Worm (Caenorhabditis elegans): ENCODE data around the gene F29C4.4.
A peak's percentile ranks its signal among the peaks of the same experiment; 100 is the strongest.

F29C4.4 gene

DNA sequence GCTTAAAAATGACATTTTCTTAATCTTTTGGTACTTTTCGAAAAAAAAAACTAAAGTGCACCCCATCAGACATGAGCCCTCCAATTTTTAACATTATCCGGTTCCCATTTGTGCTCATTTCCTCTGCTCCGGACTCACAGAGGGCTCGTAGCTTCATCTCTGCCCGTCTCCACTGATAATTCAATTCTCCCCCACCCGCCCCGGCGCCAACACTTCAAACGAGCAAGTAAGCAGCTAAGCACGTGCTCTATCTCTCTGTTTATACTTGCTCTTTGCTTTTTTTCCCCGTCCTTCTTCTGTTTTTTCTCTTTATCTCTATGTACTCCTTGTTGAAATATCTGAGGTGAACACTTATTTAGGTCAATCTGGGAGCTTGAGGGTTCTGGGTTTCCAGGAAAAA, 32.3 kb upstream of the F29C4.4 start, which contains the start of gene T05C7.9:
T05C7.9 (plus strand) TSS at position 72 of the 400 bp plus-strand sequence.
- TF ChIP-seq ces-1 (GFP tag; optimal IDR thresholded peaks at IDR 0.05) (peak; percentile 58), unc-120 (tag; optimal IDR thresholded peaks at IDR 0.05; ENCODE audit: poor library complexity, severe bottlenecking) (peak; percentile 19), sem-2 (GFP tag; optimal IDR thresholded peaks at IDR 0.05) (no peak), zip-8 (tag; optimal IDR thresholded peaks at IDR 0.05) (no peak), unc-62 (GFP tag; optimal IDR thresholded peaks at IDR 0.05) (no peak), cnd-1 (tag; optimal IDR thresholded peaks at IDR 0.05) (no peak), lsy-2 (tag; optimal IDR thresholded peaks at IDR 0.05) (no peak)

DNA sequence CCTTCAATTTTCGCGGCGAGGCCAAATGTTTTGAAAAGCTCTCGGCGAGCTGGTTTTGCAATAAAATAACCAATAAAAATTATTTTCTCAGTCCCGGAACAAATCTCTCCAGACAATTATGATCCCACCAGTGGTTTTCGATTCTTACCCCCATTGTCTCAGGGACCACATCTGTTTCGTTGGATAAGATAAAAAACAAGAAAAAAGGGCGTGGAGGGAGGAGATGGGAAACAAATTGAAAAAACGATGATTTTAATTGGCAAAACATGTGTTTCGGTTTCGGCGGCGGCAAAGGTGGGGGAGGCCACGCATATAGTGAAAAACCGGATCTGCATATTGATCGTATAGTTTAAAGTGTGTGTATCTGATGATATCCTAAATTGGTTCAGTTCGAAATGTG, 30.5 kb upstream of the F29C4.4 start:
- TF ChIP-seq M03D4.4 (tag; optimal IDR thresholded peaks at IDR 0.05) = no peak
- no peak for TF ChIP-seq cnd-1 (tag; optimal IDR thresholded peaks at IDR 0.05)
- TF ChIP-seq unc-120 (tag; optimal IDR thresholded peaks at IDR 0.05; ENCODE audit: poor library complexity, severe bottlenecking) = no peak

DNA sequence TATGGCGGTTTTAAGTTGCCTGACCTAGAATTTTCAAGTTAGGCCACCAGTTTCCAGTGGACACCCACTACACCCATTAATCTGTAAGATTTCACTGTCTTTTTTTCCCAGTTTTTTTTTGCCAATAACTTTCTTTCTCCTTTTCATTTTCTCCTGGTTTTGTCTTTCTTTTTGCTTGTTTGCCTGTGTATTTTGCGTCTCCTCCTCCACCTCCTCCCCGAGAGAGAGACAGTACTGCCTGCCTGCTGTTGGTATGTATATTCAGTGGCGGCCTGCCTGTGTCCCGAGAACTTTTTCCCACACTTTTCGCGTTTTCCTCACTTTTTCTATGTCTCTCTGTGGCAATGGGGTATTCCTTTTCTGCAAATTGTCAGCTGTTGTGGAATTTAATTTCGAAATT, 30.0 kb upstream of the F29C4.4 start:
- TF ChIP-seq nhr-2 (tag; optimal IDR thresholded peaks at IDR 0.05) (no peak), tbx-8 (GFP tag; optimal IDR thresholded peaks at IDR 0.05) (no peak), sem-2 (GFP tag; optimal IDR thresholded peaks at IDR 0.05) (no peak), ham-2 (GFP tag; optimal IDR thresholded peaks at IDR 0.05) (no peak), ztf-11 (tag; optimal IDR thresholded peaks at IDR 0.05) (no peak), mep-1 (tag; optimal IDR thresholded peaks at IDR 0.05) (no peak), bed-3 (GFP tag; optimal IDR thresholded peaks at IDR 0.05) (no peak), cnd-1 (tag; optimal IDR thresholded peaks at IDR 0.05) (no peak), nhr-12 (tag; optimal IDR thresholded peaks at IDR 0.05) (no peak), unc-62 (GFP tag; optimal IDR thresholded peaks at IDR 0.05) (no peak), nhr-28 (tag; optimal IDR thresholded peaks at IDR 0.05) (no peak), ceh-83 (GFP tag; optimal IDR thresholded peaks at IDR 0.05) (no peak), elt-1 (tag; optimal IDR thresholded peaks at IDR 0.05; ENCODE audit: borderline replicate concordance, insufficient read depth) (no peak), ceh-39 (tag; optimal IDR thresholded peaks at IDR 0.05) (no peak), unc-120 (tag; optimal IDR thresholded peaks at IDR 0.05; ENCODE audit: poor library complexity, severe bottlenecking) (no peak), elt-3 (tag; optimal IDR thresholded peaks at IDR 0.05) (no peak)

DNA sequence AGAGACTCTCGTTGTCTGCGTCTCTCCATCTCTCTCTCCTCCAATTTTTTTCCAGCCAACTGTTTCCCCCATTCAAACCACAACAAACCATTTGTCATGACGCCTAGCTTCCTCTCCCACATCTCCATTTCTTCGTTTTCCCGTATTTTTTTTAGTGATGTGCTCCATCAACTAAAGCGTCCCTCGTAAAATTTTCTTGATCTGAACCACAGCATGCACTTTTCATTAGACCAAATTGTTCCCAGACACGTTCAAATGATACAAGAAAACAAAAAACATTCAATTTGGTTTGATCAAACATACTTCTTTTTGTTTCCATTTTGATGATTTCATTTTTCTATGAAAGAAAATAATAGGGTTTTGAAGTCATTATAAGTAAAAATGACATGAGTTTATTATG, 29.2 kb upstream of the F29C4.4 start:
- TF ChIP-seq blmp-1 (tag; optimal IDR thresholded peaks at IDR 0.05) (no peak), lin-13 (tag; optimal IDR thresholded peaks at IDR 0.05) (no peak), nhr-76 (tag; optimal IDR thresholded peaks at IDR 0.05) (no peak), nhr-12 (tag; optimal IDR thresholded peaks at IDR 0.05) (no peak)

DNA sequence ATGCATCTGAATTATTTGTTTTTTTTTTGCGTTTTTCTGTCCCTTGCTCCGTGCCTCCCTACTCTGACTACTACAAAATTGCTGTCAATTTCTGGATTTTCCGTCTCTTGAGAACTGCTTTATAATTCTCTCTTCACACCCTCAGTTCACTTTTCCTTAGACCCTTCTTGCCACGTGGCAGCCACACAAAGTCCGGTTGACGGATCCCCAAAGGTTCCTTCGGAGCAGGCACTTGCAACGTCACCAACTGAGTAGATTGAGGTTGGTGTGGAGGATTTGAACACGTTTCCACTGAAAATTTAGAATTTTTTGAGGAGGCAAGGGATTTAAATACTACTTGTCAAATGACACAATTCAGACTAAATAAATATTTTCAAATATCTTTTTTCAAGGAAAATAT, 24.7 kb upstream of the F29C4.4 start:
- no peak for TF ChIP-seq lsy-2 (tag; optimal IDR thresholded peaks at IDR 0.05)
- no peak for TF ChIP-seq elt-3 (tag; optimal IDR thresholded peaks at IDR 0.05)
- TF ChIP-seq pha-4 (tag; optimal IDR thresholded peaks at IDR 0.05) = no peak
- TF ChIP-seq snpc-4 (tag; optimal IDR thresholded peaks at IDR 0.05) = no peak

DNA sequence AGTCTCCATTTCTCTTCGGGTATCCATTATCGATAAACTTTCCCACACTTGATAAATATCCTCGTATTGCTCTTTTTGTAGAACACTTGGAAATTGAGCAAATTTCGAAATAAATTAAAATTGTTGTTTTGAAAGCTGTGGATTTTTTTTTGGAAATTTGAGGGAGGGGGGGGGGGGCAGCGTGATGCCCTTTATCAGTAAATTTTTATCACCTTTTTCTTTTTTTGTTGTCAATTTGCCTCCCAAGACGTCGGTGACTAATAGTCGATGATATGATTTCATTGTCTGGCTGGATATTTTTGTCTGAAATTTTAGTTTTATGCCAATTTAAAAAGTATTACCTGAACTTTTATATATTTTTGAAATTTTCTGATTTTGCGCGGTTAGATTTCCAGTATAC, 21.5 kb upstream of the F29C4.4 start, which contains the start of gene scl-23:
scl-23 (minus strand) TSS at position 101 of the 400 bp plus-strand sequence.
- TF ChIP-seq ham-2 (GFP tag; optimal IDR thresholded peaks at IDR 0.05) (no peak), flh-1 (GFP tag; optimal IDR thresholded peaks at IDR 0.05) (no peak)

DNA sequence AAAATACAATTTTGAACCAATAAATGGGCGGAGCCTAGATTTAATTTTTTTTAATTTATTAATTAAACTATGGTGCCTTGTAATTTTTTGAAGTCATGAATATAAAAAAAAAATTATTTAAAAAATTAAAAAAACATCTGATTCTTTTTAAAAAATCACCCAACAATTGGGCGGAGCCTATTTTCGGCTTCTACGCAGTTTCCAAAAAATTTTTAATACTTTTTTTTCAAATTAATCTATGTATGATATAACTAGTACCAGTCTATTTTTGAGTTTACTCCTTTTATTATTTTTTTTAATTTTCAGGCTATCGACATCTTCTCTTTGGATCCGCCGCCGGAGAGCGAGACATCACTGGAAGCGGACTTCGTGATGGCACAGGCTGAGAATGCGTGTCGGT, 19.8 kb upstream of the F29C4.4 start, which contains the start of gene tpa-1:
tpa-1 (plus strand) TSS at position 301 of the 400 bp plus-strand sequence.
- TF ChIP-seq nhr-28 (tag; optimal IDR thresholded peaks at IDR 0.05) (no peak), cnd-1 (tag; optimal IDR thresholded peaks at IDR 0.05) (no peak)

DNA sequence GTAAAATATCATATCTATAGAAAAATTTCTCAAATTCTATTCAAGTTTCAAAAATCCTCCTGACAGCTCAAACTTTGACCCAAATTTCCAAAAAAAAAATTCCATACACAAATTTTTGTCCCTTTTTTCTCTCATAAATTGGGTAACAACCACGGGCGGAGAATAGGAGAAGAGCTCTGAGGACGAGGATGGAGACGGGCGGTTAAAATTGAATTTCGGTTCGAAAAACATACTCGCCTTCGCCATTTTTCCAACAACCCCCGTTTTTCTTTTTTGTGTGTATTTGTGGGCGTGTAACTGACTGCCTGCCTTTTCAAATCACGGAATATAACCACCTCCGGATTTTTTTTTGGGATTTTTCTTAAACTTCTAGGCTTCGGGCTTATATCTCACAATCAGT, 13.8 kb upstream of the F29C4.4 start:
- TF ChIP-seq ces-1 (GFP tag; optimal IDR thresholded peaks at IDR 0.05) (peak; percentile 63), ztf-11 (tag; optimal IDR thresholded peaks at IDR 0.05) (no peak)

Data from whole organism, mixed stage, embryonic.